Worm (Caenorhabditis elegans) whole organism, late embryonic: ENCODE results near the gene C44C10.5.

Experiments
- C38D4.7 ChIP-seq: fragments of 200-800 bp; sonication (Bioruptor generic); optimal IDR thresholded peaks from 2 replicates; lab custom pipeline; 2018; ENCODE audit warnings: mild to moderate bottlenecking, missing genetic modification characterization, moderate library complexity, missing compliant biosample characterization
- Y22D7AL.16 ChIP-seq: sonication (generic microtip); optimal IDR thresholded peaks from 2 replicates; lab custom pipeline; 2016; ENCODE audit warnings: missing genetic modification characterization, missing compliant biosample characterization
- ceh-14 ChIP-seq: sonication (generic microtip); optimal IDR thresholded peaks from 2 replicates; lab custom pipeline; 2016; ENCODE audit warnings: missing genotype, missing genetic modification characterization, missing compliant biosample characterization
- ceh-22 ChIP-seq: sonication (generic microtip); optimal IDR thresholded peaks from 2 replicates; lab custom pipeline; 2017; ENCODE audit warnings: missing biosample characterization, missing genetic modification characterization
- ceh-31 ChIP-seq: sonication (generic microtip); optimal IDR thresholded peaks from 2 replicates; lab custom pipeline; 2016; ENCODE audit warnings: missing genetic modification characterization, missing compliant biosample characterization
- ceh-34 ChIP-seq: sonication (generic microtip); optimal IDR thresholded peaks from 2 replicates; lab custom pipeline; 2016; ENCODE audit warnings: mild to moderate bottlenecking, missing genetic modification characterization, missing compliant biosample characterization
- ceh-48 ChIP-seq: sonication (generic microtip); optimal IDR thresholded peaks from 2 replicates; lab custom pipeline; 2016; ENCODE audit warnings: missing genetic modification characterization, inconsistent platforms, missing compliant biosample characterization
- dmd-4 ChIP-seq: sonication (generic microtip); optimal IDR thresholded peaks from 2 replicates; lab custom pipeline; 2016; ENCODE audit warnings: borderline replicate concordance, missing genetic modification characterization, missing compliant biosample characterization
- elt-4 ChIP-seq: sonication (generic microtip); optimal IDR thresholded peaks from 2 replicates; lab custom pipeline; 2016; ENCODE audit warnings: missing genetic modification characterization, missing compliant biosample characterization
- ets-4 ChIP-seq: sonication (generic microtip); optimal IDR thresholded peaks from 2 replicates; lab custom pipeline; 2016; ENCODE audit warnings: missing genetic modification characterization, missing compliant biosample characterization
- fax-1 ChIP-seq: sonication (generic microtip); optimal IDR thresholded peaks from 2 replicates; lab custom pipeline; 2016; ENCODE audit warnings: missing genotype, missing genetic modification characterization, missing compliant biosample characterization
- fkh-10 ChIP-seq: fragments of 150-350 bp; optimal IDR thresholded peaks from 2 replicates; lab custom pipeline; 2014; ENCODE audit warnings: missing biosample characterization, missing genetic modification reagents, missing genetic modification characterization
- gmeb-2 ChIP-seq: sonication (generic microtip); optimal IDR thresholded peaks from 2 replicates; lab custom pipeline; 2016; ENCODE audit warnings: missing genetic modification characterization, inconsistent platforms, missing compliant biosample characterization
- hlh-15 ChIP-seq: sonication (generic microtip); optimal IDR thresholded peaks from 2 replicates; lab custom pipeline; 2016; ENCODE audit warnings: missing genetic modification characterization, missing compliant biosample characterization
- hlh-6 ChIP-seq: sonication (generic microtip); optimal IDR thresholded peaks from 2 replicates; lab custom pipeline; 2016; ENCODE audit warnings: missing genotype, missing genetic modification characterization, missing compliant biosample characterization
- lim-6 ChIP-seq: sonication (generic microtip); optimal IDR thresholded peaks from 2 replicates; lab custom pipeline; 2016; ENCODE audit warnings: missing genetic modification characterization, missing compliant biosample characterization
- lin-11 ChIP-seq: fragments of 200-800 bp; sonication (Bioruptor generic); optimal IDR thresholded peaks from 2 replicates; lab custom pipeline; 2018; ENCODE audit warnings: mild to moderate bottlenecking, missing genetic modification characterization, missing compliant biosample characterization
- madf-2 ChIP-seq: sonication (generic microtip); optimal IDR thresholded peaks from 2 replicates; lab custom pipeline; 2017; ENCODE audit warnings: missing genetic modification characterization, missing compliant biosample characterization
- nfya-1 ChIP-seq: sonication (generic microtip); optimal IDR thresholded peaks from 2 replicates; lab custom pipeline; 2017; ENCODE audit warnings: missing genetic modification characterization, mild to moderate bottlenecking, missing compliant biosample characterization, antibody characterized with exemption, moderate library complexity
- odd-2 ChIP-seq: sonication (generic microtip); optimal IDR thresholded peaks from 2 replicates; lab custom pipeline; 2017; ENCODE audit warnings: antibody characterized with exemption, mild to moderate bottlenecking, missing genetic modification characterization, missing compliant biosample characterization
- pat-9 ChIP-seq: fragments of 200-800 bp; sonication (Bioruptor generic); optimal IDR thresholded peaks from 2 replicates; lab custom pipeline; 2018; ENCODE audit warnings: mild to moderate bottlenecking, missing genetic modification characterization, moderate library complexity, missing compliant biosample characterization
- pha-2 ChIP-seq: sonication (generic microtip); optimal IDR thresholded peaks from 2 replicates; lab custom pipeline; 2017; ENCODE audit warnings: mild to moderate bottlenecking, missing genetic modification characterization, missing compliant biosample characterization
- pros-1 ChIP-seq: fragments of 150-350 bp; optimal IDR thresholded peaks from 2 replicates; lab custom pipeline; 2014; ENCODE audit warnings: missing biosample characterization, missing genetic modification reagents, missing genetic modification characterization
- rnt-1 ChIP-seq: sonication (generic microtip); optimal IDR thresholded peaks from 2 replicates; lab custom pipeline; 2016; ENCODE audit warnings: missing genetic modification characterization, missing compliant biosample characterization
- sdc-2 ChIP-seq: sonication (generic microtip); optimal IDR thresholded peaks from 2 replicates; lab custom pipeline; 2016; ENCODE audit warnings: missing genotype, missing genetic modification characterization, missing compliant biosample characterization
- syd-9 ChIP-seq: sonication (generic microtip); optimal IDR thresholded peaks from 2 replicates; lab custom pipeline; 2016; ENCODE audit warnings: mild to moderate bottlenecking, missing genetic modification characterization, moderate library complexity, missing compliant biosample characterization
- tbx-2 ChIP-seq: sonication (generic microtip); optimal IDR thresholded peaks from 2 replicates; lab custom pipeline; 2016; ENCODE audit warnings: missing genetic modification characterization, missing compliant biosample characterization
- unc-3 ChIP-seq, 2 experiments: fragments of 200-800 bp in 1 of 2; sonication (Bioruptor generic) in 1 of 2; sonication (generic microtip) in 1 of 2; conservative IDR thresholded peaks in 1 of 2; optimal IDR thresholded peaks in 1 of 2; 2 replicates each; pipeline versions ENCODE4 v1.3.6 to Lab custom; 2016 to 2022; ENCODE audit warnings: missing compliant biosample characterization in 2 of 2, missing genetic modification characterization in 2 of 2, missing genetic modification reagents in 1 of 2
- unc-42 ChIP-seq: sonication (generic microtip); optimal IDR thresholded peaks from 2 replicates; lab custom pipeline; 2016; ENCODE audit warnings: missing genotype, missing genetic modification characterization, missing compliant biosample characterization
- unc-55 ChIP-seq: sonication (generic microtip); optimal IDR thresholded peaks from 2 replicates; lab custom pipeline; 2017; ENCODE audit warnings: missing biosample characterization, missing genetic modification reagents, missing genetic modification characterization
- unc-86 ChIP-seq: sonication (generic microtip); optimal IDR thresholded peaks from 2 replicates; lab custom pipeline; 2016; ENCODE audit warnings: missing genetic modification characterization, missing compliant biosample characterization

C44C10.5 gene

DNA sequence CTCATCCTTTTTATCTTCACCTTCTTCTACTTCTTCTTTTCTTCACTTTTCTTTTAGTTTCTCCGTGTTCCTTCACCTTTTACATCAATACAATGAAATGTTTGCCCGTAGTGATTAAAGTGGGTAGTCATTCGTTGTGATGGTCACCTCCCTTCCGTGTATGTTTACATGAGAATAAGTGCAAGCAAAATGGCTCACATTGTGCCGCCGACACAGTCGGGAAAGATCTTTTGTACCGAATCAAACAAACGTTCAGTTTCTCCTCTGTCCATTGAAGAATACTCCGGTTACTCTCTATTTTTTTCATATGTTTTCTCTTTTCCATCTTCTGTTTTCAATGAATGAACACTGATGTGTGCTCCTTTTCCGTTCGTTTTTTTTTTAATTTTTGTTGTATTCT is 26.2 kb upstream of the C44C10.5 start:
- TF ChIP-seq unc-86 (tag; lab: Kevin White, UChicago) (no peak), odd-2 (no peak), lin-11 (tag; lab: Kevin White, UChicago) (no peak), fax-1 (tag; lab: Kevin White, UChicago) (no peak), ets-4 (no peak), madf-2 (tag; lab: Kevin White, UChicago) (no peak), pat-9 (tag; lab: Kevin White, UChicago) (no peak), dmd-4 (tag; lab: Kevin White, UChicago) (no peak), rnt-1 (no peak), elt-4 (tag; lab: Kevin White, UChicago) (no peak)

DNA sequence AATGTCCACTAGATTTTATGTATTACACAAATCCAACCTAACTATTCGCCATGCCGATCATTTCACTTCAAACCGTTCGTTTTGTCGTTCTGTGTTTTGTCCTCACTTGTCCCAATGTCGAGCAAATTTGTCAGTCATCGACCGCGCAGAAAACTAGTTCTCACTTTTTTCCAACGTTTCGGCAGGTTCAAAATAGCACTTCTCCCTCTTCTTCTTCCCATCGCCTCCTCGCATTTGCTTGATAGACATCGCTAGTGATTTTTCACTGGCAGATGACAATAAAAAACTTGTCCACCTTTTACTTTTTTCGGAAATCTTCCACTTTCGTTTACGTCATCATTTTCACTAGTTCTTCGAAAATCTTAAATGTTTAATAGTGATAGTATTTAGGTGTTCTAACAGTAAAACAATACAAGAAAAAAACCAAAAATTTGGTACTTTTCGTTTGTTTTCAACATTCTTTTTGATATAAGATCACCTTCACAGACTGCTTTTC is 24.8 kb upstream of the C44C10.5 start:
- no peak for TF ChIP-seq gmeb-2
- TF ChIP-seq lim-6 (tag; lab: Kevin White, UChicago), result no peak
- no peak for TF ChIP-seq ceh-48
- TF ChIP-seq rnt-1, result no peak
- TF ChIP-seq tbx-2 (tag; lab: Kevin White, UChicago), result no peak
- TF ChIP-seq odd-2, result no peak
- TF ChIP-seq pha-2 (tag; lab: Kevin White, UChicago), result no peak
- no peak for TF ChIP-seq ceh-31 (tag; lab: Kevin White, UChicago)
- TF ChIP-seq unc-86 (tag; lab: Kevin White, UChicago), result no peak
- no peak for TF ChIP-seq fkh-10
- no peak for TF ChIP-seq sdc-2 (tag; lab: Kevin White, UChicago)
- TF ChIP-seq ceh-14 (tag; lab: Kevin White, UChicago), result no peak
- no peak for TF ChIP-seq ceh-22 (tag; lab: Kevin White, UChicago)
- TF ChIP-seq unc-3 (GFP tag; conservative IDR thresholded peaks at IDR 0.05; lab: Robert Waterston, UW), result no peak
- no peak for TF ChIP-seq unc-3 (tag; optimal IDR thresholded peaks at IDR 0.05; lab: Kevin White, UChicago)
- TF ChIP-seq C38D4.7 (GFP tag; lab: Kevin White, UChicago), result no peak
- TF ChIP-seq pros-1 (tag; lab: Kevin White, UChicago), result no peak
- no peak for TF ChIP-seq hlh-15
- no peak for TF ChIP-seq ets-4
- TF ChIP-seq dmd-4 (tag; lab: Kevin White, UChicago), result no peak

- TF ChIP-seq nfya-1 (peak; percentile 61), ceh-31 (tag; lab: Kevin White, UChicago) (peak; percentile 24), ceh-34 (tag; lab: Kevin White, UChicago) (peak; percentile 9), syd-9 (tag; lab: Kevin White, UChicago) (no peak), unc-42 (tag; lab: Kevin White, UChicago) (peak; percentile 65), unc-55 (peak; percentile 62), hlh-6 (no peak)
Observed at ce11 chrX:11666545-11667177, 23.7 kb upstream of the C44C10.5 start, which contains the start of gene noca-2. noca-2 (plus strand) TSS chrX:11667127.

- TF ChIP-seq lin-11 (tag; lab: Kevin White, UChicago) (no peak), unc-42 (tag; lab: Kevin White, UChicago) (peak; percentile 44)
Observed at ce11 chrX:11673063-11673759, 17.1 kb upstream of the C44C10.5 start.

DNA sequence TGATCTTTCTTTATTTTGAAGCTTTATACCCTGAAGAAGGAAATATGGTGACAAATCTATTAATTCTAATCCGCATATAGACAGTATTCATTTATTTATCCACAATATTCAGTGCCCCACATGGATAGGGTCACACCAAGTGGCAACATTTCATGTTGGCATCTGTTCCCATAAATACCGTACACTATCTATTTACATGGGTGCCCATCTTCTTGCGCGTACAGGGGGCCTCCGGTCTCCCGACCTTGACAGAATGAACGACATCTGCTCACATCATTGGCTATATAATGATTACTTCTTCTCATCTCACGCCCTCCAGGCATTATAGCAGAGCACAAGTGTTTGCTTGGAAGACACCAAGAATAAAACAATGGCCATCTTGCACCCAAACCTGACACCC is 14.8 kb upstream of the C44C10.5 start:
- no peak for TF ChIP-seq Y22D7AL.16
- peak; percentile 21 for TF ChIP-seq ceh-31 (tag; lab: Kevin White, UChicago)
